Worm (Caenorhabditis elegans) whole organism, late embryonic: ENCODE measurements around the gene jbts-14.

Experiments used
- ama-1 ChIP-seq: fragments of 150-350 bp; optimal IDR thresholded peaks from 2 replicates; lab custom pipeline; 2014
- ceh-31 ChIP-seq: sonication (generic microtip); optimal IDR thresholded peaks from 2 replicates; lab custom pipeline; 2016; ENCODE audit warnings: missing genetic modification characterization, missing compliant biosample characterization
- lin-11 ChIP-seq: fragments of 200-800 bp; sonication (Bioruptor generic); optimal IDR thresholded peaks from 2 replicates; lab custom pipeline; 2018; ENCODE audit warnings: mild to moderate bottlenecking, missing genetic modification characterization, missing compliant biosample characterization
- unc-55 ChIP-seq: sonication (generic microtip); optimal IDR thresholded peaks from 2 replicates; lab custom pipeline; 2017; ENCODE audit warnings: missing biosample characterization, missing genetic modification reagents, missing genetic modification characterization

DNA sequence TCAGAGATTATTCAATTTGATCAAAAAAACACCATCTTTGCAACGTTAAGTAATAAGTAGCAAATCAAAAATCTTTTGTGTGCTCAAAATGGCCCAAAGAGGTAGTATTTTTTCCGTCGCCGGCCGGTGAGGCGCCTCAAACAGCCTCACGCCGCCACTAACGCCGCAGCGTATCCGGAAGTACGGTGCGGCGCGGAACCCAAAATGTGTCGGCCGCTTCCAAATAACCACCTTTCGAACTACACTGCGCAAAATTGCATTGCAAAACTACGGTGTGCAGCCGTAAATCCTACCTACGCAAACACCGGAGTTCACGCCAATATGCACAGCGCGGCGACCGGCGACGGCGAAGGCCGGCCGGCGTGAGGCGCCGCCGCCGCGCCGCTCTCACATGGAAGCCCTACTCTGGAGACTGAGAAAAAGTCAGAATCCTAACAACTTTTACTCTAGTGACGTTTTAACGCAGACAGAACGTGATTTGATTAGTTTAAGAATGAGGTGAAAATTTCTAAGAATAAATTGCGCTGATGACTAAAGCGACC is 37.6 kb downstream of the jbts-14 start:
- TF ChIP-seq lin-11 (tag; lab: Kevin White, UChicago) (no peak), ceh-31 (no peak), ama-1 (lab: Kevin White, UChicago) (no peak), unc-55 (no peak)
